Worm (Caenorhabditis elegans): ENCODE measurements around the gene C13F10.1.

The C13F10.1 gene

ce11 chrV:7187295-7187694 lies 36.6 kb upstream of the C13F10.1 start:
- TF ChIP-seq ref-2 (tag; optimal IDR thresholded peaks at IDR 0.05) (no peak), Y22D7AL.16 (tag; optimal IDR thresholded peaks at IDR 0.05) (no peak), ceh-22 (tag; optimal IDR thresholded peaks at IDR 0.05) (no peak), fkh-10 (GFP tag; optimal IDR thresholded peaks at IDR 0.05) (no peak), ttx-3 (tag; optimal IDR thresholded peaks at IDR 0.05) (no peak), fax-1 (tag; optimal IDR thresholded peaks at IDR 0.05) (no peak), ceh-19 (GFP tag; optimal IDR thresholded peaks at IDR 0.05) (no peak), ama-1 (optimal IDR thresholded peaks at IDR 0.05) (no peak), nhr-11 (tag; optimal IDR thresholded peaks at IDR 0.05) (no peak), unc-42 (tag; optimal IDR thresholded peaks at IDR 0.05) (no peak)

- TF ChIP-seq hlh-30 (tag; optimal IDR thresholded peaks at IDR 0.05; ENCODE audit: insufficient read depth), result no peak
- TF ChIP-seq elt-2 (tag; optimal IDR thresholded peaks at IDR 0.05), result no peak
- no peak for TF ChIP-seq ceh-22 (tag; optimal IDR thresholded peaks at IDR 0.05)
- TF ChIP-seq syd-9 (tag; optimal IDR thresholded peaks at IDR 0.05), result no peak
- no peak for TF ChIP-seq ceh-34 (tag; optimal IDR thresholded peaks at IDR 0.05)
- no peak for TF ChIP-seq gmeb-2 (tag; optimal IDR thresholded peaks at IDR 0.05)
- TF ChIP-seq hlh-8 (tag; optimal IDR thresholded peaks at IDR 0.05), result no peak
- no peak for TF ChIP-seq nhr-232 (tag; optimal IDR thresholded peaks at IDR 0.05)
- no peak for TF ChIP-seq ceh-14 (tag; optimal IDR thresholded peaks at IDR 0.05)
- no peak for TF ChIP-seq sox-4 (tag; optimal IDR thresholded peaks at IDR 0.05)
- no peak for TF ChIP-seq dmd-4 (tag; optimal IDR thresholded peaks at IDR 0.05; ENCODE audit: borderline replicate concordance)
- no peak for TF ChIP-seq pha-2 (tag; optimal IDR thresholded peaks at IDR 0.05)
- no peak for TF ChIP-seq madf-2 (tag; optimal IDR thresholded peaks at IDR 0.05)
- no peak for TF ChIP-seq pqm-1 (tag; optimal IDR thresholded peaks at IDR 0.05)
- TF ChIP-seq fkh-10 (GFP tag; optimal IDR thresholded peaks at IDR 0.05), result no peak
- TF ChIP-seq ttx-3 (tag; optimal IDR thresholded peaks at IDR 0.05), result no peak
- no peak for TF ChIP-seq npax-4 (tag; optimal IDR thresholded peaks at IDR 0.05)
- no peak for TF ChIP-seq unc-3 (GFP tag; conservative IDR thresholded peaks at IDR 0.05)
- TF ChIP-seq unc-3 (tag; optimal IDR thresholded peaks at IDR 0.05), result no peak
- TF ChIP-seq K09A11.1 (tag; optimal IDR thresholded peaks at IDR 0.05; ENCODE audit: insufficient read depth), result no peak
- no peak for TF ChIP-seq dve-1 (tag; optimal IDR thresholded peaks at IDR 0.05)
These were observed 30.3 kb upstream of the C13F10.1 start, which contains the start of gene F09G2.8 for ce11 chrV:7193562-7193961. F09G2.8 (minus strand) TSS chrV:7193662.

ce11 chrV:7194818-7195217 lies 29.1 kb upstream of the C13F10.1 start:
- TF ChIP-seq pag-3 (tag; optimal IDR thresholded peaks at IDR 0.05; ENCODE audit: borderline replicate concordance), result no peak
- TF ChIP-seq ceh-30 (tag; optimal IDR thresholded peaks at IDR 0.05), result no peak
- no peak for TF ChIP-seq odd-2 (tag; optimal IDR thresholded peaks at IDR 0.05)
- no peak for TF ChIP-seq pha-4 (tag; optimal IDR thresholded peaks at IDR 0.05)
- TF ChIP-seq ama-1 (optimal IDR thresholded peaks at IDR 0.05), result no peak
- no peak for TF ChIP-seq ttx-3 (tag; optimal IDR thresholded peaks at IDR 0.05)
- no peak for TF ChIP-seq lin-11 (tag; optimal IDR thresholded peaks at IDR 0.05)
- TF ChIP-seq F13H6.1 (tag; optimal IDR thresholded peaks at IDR 0.05), result no peak
- TF ChIP-seq ceh-6 (GFP tag; optimal IDR thresholded peaks at IDR 0.05), result no peak
- no peak for TF ChIP-seq elt-2 (tag; optimal IDR thresholded peaks at IDR 0.05)
- no peak for TF ChIP-seq gmeb-2 (tag; optimal IDR thresholded peaks at IDR 0.05)
- no peak for TF ChIP-seq rnt-1 (tag; optimal IDR thresholded peaks at IDR 0.05)

ce11 chrV:7196037-7196436 lies 27.8 kb upstream of the C13F10.1 start, which contains the start of gene attf-2:
attf-2 (minus strand) TSS chrV:7196137.
- TF ChIP-seq sox-4 (tag; optimal IDR thresholded peaks at IDR 0.05) (no peak), eyg-1 (tag; optimal IDR thresholded peaks at IDR 0.05) (no peak), F13H6.1 (tag; optimal IDR thresholded peaks at IDR 0.05) (no peak), ceh-19 (GFP tag; optimal IDR thresholded peaks at IDR 0.05) (no peak), dmd-4 (tag; optimal IDR thresholded peaks at IDR 0.05; ENCODE audit: borderline replicate concordance) (no peak), fkh-6 (tag; optimal IDR thresholded peaks at IDR 0.05) (no peak), gmeb-2 (tag; optimal IDR thresholded peaks at IDR 0.05) (no peak), ceh-14 (tag; optimal IDR thresholded peaks at IDR 0.05) (no peak), ceh-24 (tag; optimal IDR thresholded peaks at IDR 0.05) (no peak), ceh-6 (GFP tag; optimal IDR thresholded peaks at IDR 0.05) (no peak), pax-1 (tag; optimal IDR thresholded peaks at IDR 0.05) (no peak), T23F11.4 (GFP tag; optimal IDR thresholded peaks at IDR 0.05) (no peak), elt-4 (tag; optimal IDR thresholded peaks at IDR 0.05) (no peak), ceh-30 (tag; optimal IDR thresholded peaks at IDR 0.05) (no peak), sdc-2 (tag; optimal IDR thresholded peaks at IDR 0.05) (no peak), odd-2 (tag; optimal IDR thresholded peaks at IDR 0.05) (no peak)
